Fruit fly (Drosophila melanogaster) whole organism, embryonic: ENCODE data around the gene CG1137.

Experiments
- Bgb ChIP-seq: fragments of 200-800 bp; sonication (Bioruptor generic); IDR thresholded peaks from 2 replicates; pipeline ENCODE4 v1.3.6; 2022; ENCODE audit warnings: missing biosample characterization, missing genetic modification characterization; ENCODE audit not compliant: partially characterized antibody
- CG10147 ChIP-seq: fragments of 200-800 bp; sonication (Bioruptor generic); optimal IDR thresholded peaks from 2 replicates; lab custom pipeline; 2019; ENCODE audit warnings: missing biosample characterization, mild to moderate bottlenecking, missing genetic modification characterization, moderate library complexity
- CG12219 ChIP-seq: fragments of 200-800 bp; sonication (Bioruptor generic); optimal IDR thresholded peaks from 3 replicates; lab custom pipeline; 2018; ENCODE audit warnings: missing biosample characterization, mild to moderate bottlenecking, missing genetic modification characterization
- CG32767 ChIP-seq: fragments of 200-800 bp; sonication (Bioruptor generic); IDR thresholded peaks from 2 replicates; pipeline ENCODE4 v1.3.6; 2022; ENCODE audit warnings: missing biosample characterization, missing genetic modification characterization
- CG6765 ChIP-seq: fragments of 200-800 bp; sonication (Bioruptor generic); optimal IDR thresholded peaks from 3 replicates; lab custom pipeline; 2017; ENCODE audit warnings: missing biosample characterization, mild to moderate bottlenecking, missing genetic modification characterization
- CG8944 ChIP-seq: fragments of 200-800 bp; sonication (Bioruptor generic); optimal IDR thresholded peaks from 3 replicates; lab custom pipeline; 2016; ENCODE audit warnings: missing biosample characterization, missing genetic modification characterization
- Doc3 ChIP-seq: fragments of 200-800 bp; sonication (Bioruptor generic); IDR thresholded peaks from 3 replicates; pipeline ENCODE4 v1.3.6; 2022; ENCODE audit warnings: missing biosample characterization, missing genetic modification characterization; ENCODE audit not compliant: partially characterized antibody
- HHEX ChIP-seq: fragments of 200-800 bp; sonication (Bioruptor generic); optimal IDR thresholded peaks from 3 replicates; lab custom pipeline; 2017; ENCODE audit warnings: missing biosample characterization, mild to moderate bottlenecking, missing genetic modification characterization, missing genetic modification reagents
- Hand ChIP-seq: fragments of 200-800 bp; sonication (Bioruptor generic); optimal IDR thresholded peaks from 2 replicates; lab custom pipeline; 2017; ENCODE audit warnings: mild to moderate bottlenecking, missing biosample characterization, missing genetic modification reagents, missing genetic modification characterization
- Oaz ChIP-seq: fragments of 200-800 bp; sonication (Bioruptor generic); IDR thresholded peaks from 2 replicates; pipeline ENCODE4 v1.3.6; 2022; ENCODE audit warnings: missing biosample characterization, missing genetic modification characterization
- Ssrp ChIP-seq: fragments of 200-800 bp; sonication (Bioruptor generic); optimal IDR thresholded peaks from 2 replicates; lab custom pipeline; 2018; ENCODE audit warnings: missing biosample characterization, mild to moderate bottlenecking, missing genetic modification characterization, moderate library complexity
- en ChIP-seq: fragments of 200-800 bp; sonication (Bioruptor generic); optimal IDR thresholded peaks from 2 replicates; lab custom pipeline; 2016; ENCODE audit warnings: missing biosample characterization, missing genetic modification characterization
- fru ChIP-seq: fragments of >200 bp; optimal IDR thresholded peaks from 2 replicates; lab custom pipeline; 2017
- trem ChIP-seq: fragments of 200-800 bp; optimal IDR thresholded peaks from 3 replicates; lab custom pipeline; 2019; ENCODE audit warnings: missing biosample characterization, mild to moderate bottlenecking, missing genetic modification characterization, moderate library complexity

dm6 chr3R:6568835-6569234 lies 8.7 kb upstream of the CG1137 start:
- TF ChIP-seq CG10147 (GFP tag; lab: Kevin White, UChicago) (no peak), CG32767 (GFP tag; lab: Robert Waterston, UW) (no peak), Oaz (GFP tag; lab: Robert Waterston, UW) (no peak), CG8944 (GFP tag; lab: Kevin White, UChicago) (no peak), CG12219 (GFP tag; lab: Kevin White, UChicago) (no peak), trem (tag; lab: Kevin White, UChicago) (no peak), HHEX (no peak), Ssrp (no peak), en (GFP tag; lab: Kevin White, UChicago) (no peak), Doc3 (no peak), Hand (GFP tag; lab: Kevin White, UChicago) (no peak), CG6765 (GFP tag; lab: Kevin White, UChicago) (no peak), fru (no peak), Bgb (GFP tag; lab: Robert Waterston, UW) (no peak)
